Fruit fly (Drosophila melanogaster) whole organism, wandering third instar larva: ENCODE results near the gene alpha-Spec.

ENCODE experiments used
- Abd-B ChIP-seq: fragments of >200 bp; optimal IDR thresholded peaks from 2 replicates; lab custom pipeline; 2017; ENCODE audit warnings: missing biosample characterization, missing genetic modification characterization
- CG32264 ChIP-seq: fragments of 200-800 bp; sonication (Bioruptor generic); optimal IDR thresholded peaks from 2 replicates; lab custom pipeline; 2016; ENCODE audit warnings: missing biosample characterization, missing genetic modification characterization
- CG9705 ChIP-seq: fragments of 200-800 bp; sonication (Bioruptor generic); optimal IDR thresholded peaks from 2 replicates; lab custom pipeline; 2018; ENCODE audit warnings: missing biosample characterization, mild to moderate bottlenecking, missing genetic modification characterization
- Dfd ChIP-seq: fragments of >200 bp; optimal IDR thresholded peaks from 2 replicates; lab custom pipeline; 2017; ENCODE audit warnings: missing biosample characterization, missing genetic modification characterization
- Dif ChIP-seq: fragments of 200-275, 200-300 bp; sonication (Bioruptor generic); optimal IDR thresholded peaks from 2 replicates; lab custom pipeline; 2018; ENCODE audit warnings: missing biosample characterization, missing genetic modification characterization; ENCODE audit not compliant: partially characterized antibody
- GATAd ChIP-seq: sonication (Bioruptor generic); optimal IDR thresholded peaks from 2 replicates; lab custom pipeline; 2016; ENCODE audit warnings: missing biosample characterization, missing genetic modification characterization
- HLH106 ChIP-seq: fragments of 200-800 bp; optimal IDR thresholded peaks from 3 replicates; lab custom pipeline; 2019; ENCODE audit warnings: missing biosample characterization, mild to moderate bottlenecking, missing genetic modification characterization, moderate library complexity
- Hnf4 ChIP-seq: fragments of 200-800 bp; sonication (Bioruptor generic); optimal IDR thresholded peaks from 2 replicates; lab custom pipeline; 2016; ENCODE audit warnings: missing biosample characterization, mild to moderate bottlenecking, missing genetic modification characterization
- Hr83 ChIP-seq: fragments of 200-300 bp; sonication (Bioruptor generic); optimal IDR thresholded peaks from 2 replicates; lab custom pipeline; 2016; ENCODE audit warnings: missing biosample characterization, mild to moderate bottlenecking, missing genetic modification characterization, moderate library complexity; ENCODE audit not compliant: poor library complexity, severe bottlenecking
- Jra ChIP-seq: sonication (Bioruptor generic); optimal IDR thresholded peaks from 2 replicates; lab custom pipeline; 2016; ENCODE audit warnings: missing biosample characterization, missing genetic modification characterization
- Mio ChIP-seq: sonication (Bioruptor generic); optimal IDR thresholded peaks from 2 replicates; lab custom pipeline; 2016; ENCODE audit warnings: missing biosample characterization, missing genetic modification characterization
- Myc ChIP-seq: fragments of >200 bp; optimal IDR thresholded peaks from 2 replicates; lab custom pipeline; 2017
- N ChIP-seq: fragments of >200 bp; optimal IDR thresholded peaks from 2 replicates; lab custom pipeline; 2018; ENCODE audit warnings: missing biosample characterization, missing external identifiers, missing genetic modification characterization
- OdsH ChIP-seq: fragments of 200-800 bp; sonication (Bioruptor generic); optimal IDR thresholded peaks from 2 replicates; lab custom pipeline; 2016; ENCODE audit warnings: missing biosample characterization, mild to moderate bottlenecking, missing genetic modification characterization
- Rel ChIP-seq, 2 experiments: fragments of 200-800 bp; sonication (Bioruptor generic) in 1 of 2; optimal IDR thresholded peaks; 2 replicates in 1 of 2; 3 replicates in 1 of 2; lab custom pipeline; 2016 to 2019; ENCODE audit warnings: mild to moderate bottlenecking in 2 of 2, missing biosample characterization in 2 of 2, missing genetic modification characterization in 2 of 2, moderate library complexity in 1 of 2
- Sp1 ChIP-seq: fragments of 200-800 bp; sonication (Bioruptor generic); optimal IDR thresholded peaks from 3 replicates; lab custom pipeline; 2019; ENCODE audit warnings: missing biosample characterization, mild to moderate bottlenecking, missing genetic modification characterization, moderate library complexity
- Vsx2 ChIP-seq: fragments of 200-300, 225-300 bp; sonication (Bioruptor generic); optimal IDR thresholded peaks from 2 replicates; lab custom pipeline; 2018; ENCODE audit warnings: missing biosample characterization, missing genetic modification characterization; ENCODE audit not compliant: partially characterized antibody
- br ChIP-seq: fragments of 200-800 bp; sonication (Bioruptor generic); optimal IDR thresholded peaks from 2 replicates; lab custom pipeline; 2016; ENCODE audit warnings: missing biosample characterization, missing genetic modification characterization
- brk ChIP-seq: fragments of 200-800 bp; sonication (Bioruptor generic); optimal IDR thresholded peaks from 2 replicates; lab custom pipeline; 2016; ENCODE audit warnings: missing biosample characterization, mild to moderate bottlenecking, missing genetic modification characterization
- dl ChIP-seq, 2 experiments: fragments of 175-275, 200-275 bp in 1 of 2; fragments of 200-275 bp in 1 of 2; sonication (Bioruptor generic); optimal IDR thresholded peaks; lab custom pipeline; 2018; ENCODE audit warnings: mild to moderate bottlenecking in 2 of 2, missing biosample characterization in 2 of 2, missing genetic modification characterization in 2 of 2, moderate library complexity in 2 of 2; ENCODE audit not compliant: partially characterized antibody in 2 of 2, insufficient read depth in 1 of 2
- dmrt93B ChIP-seq: fragments of 200-800 bp; sonication (Bioruptor generic); optimal IDR thresholded peaks from 2 replicates; lab custom pipeline; 2018; ENCODE audit warnings: missing biosample characterization, mild to moderate bottlenecking, missing genetic modification characterization
- ey ChIP-seq: fragments of 200-800 bp; sonication (Bioruptor generic); optimal IDR thresholded peaks from 2 replicates; lab custom pipeline; 2016; ENCODE audit warnings: missing biosample characterization, missing genetic modification characterization
- foxo ChIP-seq, 2 experiments: fragments of 200-800 bp; sonication (Bioruptor generic); optimal IDR thresholded peaks; 2 replicates in 1 of 2; 3 replicates in 1 of 2; lab custom pipeline; 2016 to 2017; ENCODE audit warnings: missing biosample characterization in 2 of 2, missing genetic modification characterization in 2 of 2
- fru ChIP-seq: fragments of 200-800 bp; sonication (Bioruptor generic); optimal IDR thresholded peaks from 3 replicates; lab custom pipeline; 2016; ENCODE audit warnings: missing biosample characterization, mild to moderate bottlenecking, missing genetic modification characterization
- h ChIP-seq: fragments of 200-800 bp; sonication (Bioruptor generic); optimal IDR thresholded peaks from 3 replicates; lab custom pipeline; 2016; ENCODE audit warnings: missing biosample characterization, mild to moderate bottlenecking, missing genetic modification characterization
- jim ChIP-seq: fragments of 175-275, 200-325 bp; sonication (Bioruptor generic); optimal IDR thresholded peaks from 2 replicates; lab custom pipeline; 2016; ENCODE audit warnings: missing biosample characterization, mild to moderate bottlenecking, missing genetic modification characterization
- lola ChIP-seq: fragments of >200 bp; optimal IDR thresholded peaks from 2 replicates; lab custom pipeline; 2017; ENCODE audit warnings: missing biosample characterization, missing genetic modification characterization
- pan ChIP-seq: fragments of >200 bp; optimal IDR thresholded peaks from 2 replicates; lab custom pipeline; 2017
- psq ChIP-seq: fragments of 200-800 bp; sonication (Bioruptor generic); optimal IDR thresholded peaks from 3 replicates; lab custom pipeline; 2017; ENCODE audit warnings: missing biosample characterization, mild to moderate bottlenecking, missing genetic modification characterization, moderate library complexity
- rgr ChIP-seq: fragments of 200-800 bp; sonication (Bioruptor generic); optimal IDR thresholded peaks from 3 replicates; lab custom pipeline; 2016; ENCODE audit warnings: missing biosample characterization, mild to moderate bottlenecking, missing genetic modification characterization
- sv ChIP-seq: fragments of 200-800 bp; sonication (Bioruptor generic); optimal IDR thresholded peaks from 3 replicates; lab custom pipeline; 2016; ENCODE audit warnings: missing biosample characterization, missing genetic modification characterization
- usp ChIP-seq: fragments of >200 bp; optimal IDR thresholded peaks from 2 replicates; lab custom pipeline; 2017; ENCODE audit warnings: missing biosample characterization, missing genetic modification characterization
- woc ChIP-seq: sonication (Bioruptor generic); optimal IDR thresholded peaks from 2 replicates; lab custom pipeline; 2016; ENCODE audit warnings: missing biosample characterization, mild to moderate bottlenecking, missing genetic modification characterization

alpha-Spec gene

DNA sequence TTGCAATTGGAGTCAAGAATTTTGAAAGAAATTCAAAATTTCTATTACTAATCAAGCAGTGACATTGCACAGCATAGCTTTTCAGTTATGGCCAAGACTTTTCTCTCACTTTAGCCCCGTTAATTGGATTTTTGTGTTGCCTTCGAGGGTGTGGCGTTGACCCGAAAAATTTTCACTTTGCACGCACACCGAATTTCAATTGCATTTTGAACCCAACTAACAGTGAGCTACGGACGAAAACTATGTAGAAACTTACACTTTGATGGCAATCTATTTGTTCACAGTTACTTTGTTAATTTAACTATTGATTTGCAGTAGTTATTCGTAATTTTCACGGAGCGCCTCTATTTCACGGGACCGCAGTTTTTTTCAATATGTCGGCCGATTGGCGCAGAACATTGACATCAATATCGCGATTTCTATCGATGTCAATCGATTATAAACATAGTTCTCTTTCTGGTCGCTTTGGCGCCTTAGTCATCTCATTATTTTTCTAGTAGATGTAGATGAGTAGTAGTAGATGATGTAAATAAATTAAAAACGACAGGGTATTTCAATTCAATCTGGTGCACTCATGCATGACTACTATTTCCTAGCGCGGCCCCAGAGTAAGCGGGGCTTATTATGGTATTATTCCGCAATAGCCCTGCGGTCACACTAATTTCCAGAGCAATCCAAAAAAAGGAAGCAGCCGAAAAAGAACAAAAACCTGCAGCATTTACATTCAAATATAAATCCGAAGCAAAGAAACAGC lies at the start of gene alpha-Spec, which contains the start of the genes dlt and Cdc37:
Gene alpha-Spec, minus strand, starts transcription at position 386 of the 754 bp plus-strand sequence.
Gene dlt, minus strand, starts transcription at position 386 of the 754 bp plus-strand sequence.
Gene Cdc37, plus strand, starts transcription at position 450 of the 754 bp plus-strand sequence.
- no peak for TF ChIP-seq dmrt93B (GFP tag; lab: Kevin White, UChicago)
- no peak for TF ChIP-seq foxo (GFP tag; optimal IDR thresholded peaks at IDR 0.05; lab: Kevin White, UChicago)
- peak; percentile 2 for TF ChIP-seq psq
- TF ChIP-seq CG32264 (GFP tag; lab: Kevin White, UChicago), result no peak
- TF ChIP-seq OdsH (GFP tag; lab: Kevin White, UChicago), result peak; percentile 31
- TF ChIP-seq Abd-B, result no peak
- no peak for TF ChIP-seq lola (GFP tag; lab: Kevin White, UChicago)
- no peak for TF ChIP-seq Jra (GFP tag; lab: Kevin White, UChicago)
- no peak for TF ChIP-seq N (GFP tag; lab: Kevin White, UChicago)
- no peak for TF ChIP-seq ey (GFP tag; lab: Kevin White, UChicago)
- TF ChIP-seq Dif (GFP tag; lab: Kevin White, UChicago), result no peak
- TF ChIP-seq usp, result no peak
- TF ChIP-seq h (GFP tag; lab: Kevin White, UChicago), result no peak
- TF ChIP-seq fru, result no peak
- no peak for TF ChIP-seq Rel (GFP tag; optimal IDR thresholded peaks at IDR 0.05; lab: Kevin White, UChicago)
- peak; percentile 53 for TF ChIP-seq Rel (tag; optimal IDR thresholded peaks at IDR 0.05; lab: Kevin White, UChicago)
- TF ChIP-seq br, result peak; percentile 35
- TF ChIP-seq Mio (GFP tag; lab: Kevin White, UChicago), result no peak
- TF ChIP-seq jim (GFP tag; lab: Kevin White, UChicago), result no peak
- TF ChIP-seq Hnf4 (GFP tag; lab: Kevin White, UChicago), result no peak
- TF ChIP-seq CG9705 (GFP tag; lab: Kevin White, UChicago), result peak; percentile 44
- TF ChIP-seq brk (GFP tag; lab: Kevin White, UChicago), result no peak
- TF ChIP-seq GATAd, result no peak
- TF ChIP-seq Myc (lab: Kevin White, UChicago), result no peak
- peak; percentile 20 for TF ChIP-seq rgr (GFP tag; lab: Kevin White, UChicago)
- no peak for TF ChIP-seq Vsx2 (GFP tag; lab: Kevin White, UChicago)
- TF ChIP-seq HLH106 (tag; lab: Kevin White, UChicago), result peak; percentile 44
- TF ChIP-seq pan (lab: Kevin White, UChicago), result no peak
- peak; percentile 21 for TF ChIP-seq Sp1 (GFP tag; lab: Kevin White, UChicago)

DNA sequence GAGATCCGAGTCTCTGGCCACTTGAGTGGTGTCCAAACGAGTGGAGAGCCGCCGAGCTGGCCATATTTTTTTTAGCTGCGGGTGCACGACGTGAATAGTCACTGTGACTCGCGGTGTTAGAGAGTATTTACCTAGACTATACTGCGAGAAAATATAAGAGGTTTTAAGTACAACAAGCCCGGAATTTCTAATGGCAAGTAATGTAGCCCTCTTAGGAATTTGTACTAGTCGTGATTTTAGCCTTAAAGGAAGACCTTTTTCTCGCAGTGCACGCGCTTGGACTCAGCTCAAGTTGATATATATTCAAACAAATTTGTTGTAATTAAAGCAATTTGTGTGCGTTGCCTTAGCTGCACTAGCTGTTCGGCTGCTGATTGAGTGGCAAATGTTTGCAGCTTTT lies 49.5 kb upstream of the alpha-Spec start:
- TF ChIP-seq woc (GFP tag; lab: Kevin White, UChicago) (no peak), fru (no peak), dl (GFP tag; optimal IDR thresholded peaks at IDR 0.05; lab: Kevin White, UChicago; ENCODE audit: insufficient read depth in 1 of 2, partially characterized antibody in 2 of 2) (no peak), lola (GFP tag; lab: Kevin White, UChicago) (no peak), OdsH (GFP tag; lab: Kevin White, UChicago) (no peak), N (GFP tag; lab: Kevin White, UChicago) (no peak)

- TF ChIP-seq Sp1 (GFP tag; lab: Kevin White, UChicago) (no peak), lola (GFP tag; lab: Kevin White, UChicago) (no peak), psq (no peak), sv (GFP tag; lab: Kevin White, UChicago) (no peak), h (GFP tag; lab: Kevin White, UChicago) (no peak), Hr83 (GFP tag; lab: Kevin White, UChicago) (no peak), Dif (GFP tag; lab: Kevin White, UChicago) (no peak), Dfd (GFP tag; lab: Kevin White, UChicago) (no peak), jim (GFP tag; lab: Kevin White, UChicago) (no peak), rgr (GFP tag; lab: Kevin White, UChicago) (no peak), Hnf4 (GFP tag; lab: Kevin White, UChicago) (no peak), Mio (GFP tag; lab: Kevin White, UChicago) (no peak)
- TF ChIP-seq, all 38 proteins: peak for 0
Measured at dm6 chr3L:1841984-1842383, 46.9 kb upstream of the alpha-Spec start, which contains the start of gene Cpr62Bc. TSS of gene Cpr62Bc (minus strand) at chr3L:1842084.
